Worm (Caenorhabditis elegans) whole organism, young adult: ENCODE measurements around the gene fipr-17.

Experiments used
- B0019.2 ChIP-seq: fragments of 200-800 bp; sonication (Bioruptor generic); conservative IDR thresholded peaks from 2 replicates; pipeline ENCODE4 v1.3.6; 2022; ENCODE audit warnings: missing genetic modification reagents, missing genetic modification characterization, missing compliant biosample characterization
- B0261.1 ChIP-seq: sonication (generic microtip); optimal IDR thresholded peaks from 2 replicates; lab custom pipeline; 2016; ENCODE audit warnings: mild to moderate bottlenecking, missing genetic modification characterization, moderate library complexity, missing compliant biosample characterization
- B0336.3 ChIP-seq: fragments of 200-800 bp; sonication (Bioruptor generic); IDR thresholded peaks from 2 replicates; pipeline ENCODE4 v1.3.6; 2022; ENCODE audit warnings: missing genetic modification characterization, missing compliant biosample characterization
- F10E7.11 ChIP-seq: sonication (generic microtip); optimal IDR thresholded peaks from 2 replicates; lab custom pipeline; 2017; ENCODE audit warnings: mild to moderate bottlenecking, missing genetic modification characterization, moderate library complexity, missing compliant biosample characterization
- F22D6.2 ChIP-seq: sonication (generic microtip); optimal IDR thresholded peaks from 2 replicates; lab custom pipeline; 2016; ENCODE audit warnings: mild to moderate bottlenecking, missing genetic modification characterization, missing compliant biosample characterization
- T26A5.8 ChIP-seq: sonication (generic microtip); optimal IDR thresholded peaks from 2 replicates; lab custom pipeline; 2016; ENCODE audit warnings: missing genetic modification characterization, missing compliant biosample characterization
- Y53F4B.3 ChIP-seq: fragments of 200-800 bp; sonication (Bioruptor generic); IDR thresholded peaks from 2 replicates; pipeline ENCODE4 v1.3.6; 2022; ENCODE audit warnings: missing genetic modification reagents, missing genetic modification characterization, missing compliant biosample characterization
- Y56A3A.18 ChIP-seq: fragments of 200-800 bp; sonication (Bioruptor generic); IDR thresholded peaks from 2 replicates; pipeline ENCODE4 v1.3.6; 2022; ENCODE audit warnings: missing genetic modification reagents, missing genetic modification characterization, missing compliant biosample characterization
- Y67H2A.10 ChIP-seq: fragments of 200-800 bp; sonication (Bioruptor generic); conservative IDR thresholded peaks from 2 replicates; pipeline ENCODE4 v1.3.6; 2022; ENCODE audit warnings: missing genetic modification reagents, missing genetic modification characterization, missing compliant biosample characterization
- aptf-2 ChIP-seq: fragments of 200-800 bp; sonication (Bioruptor generic); conservative IDR thresholded peaks from 2 replicates; pipeline ENCODE4 v1.3.6; 2022; ENCODE audit warnings: missing genetic modification reagents, missing genetic modification characterization, missing compliant biosample characterization
- atf-7 ChIP-seq: sonication (generic microtip); optimal IDR thresholded peaks from 2 replicates; lab custom pipeline; 2017; ENCODE audit warnings: mild to moderate bottlenecking, missing genetic modification characterization, missing compliant biosample characterization
- athp-1 ChIP-seq: sonication (generic microtip); optimal IDR thresholded peaks from 2 replicates; lab custom pipeline; 2017; ENCODE audit warnings: mild to moderate bottlenecking, missing genetic modification characterization, missing compliant biosample characterization
- attf-5 ChIP-seq: fragments of 200-800 bp; sonication (Bioruptor generic); optimal IDR thresholded peaks from 2 replicates; lab custom pipeline; 2018; ENCODE audit warnings: mild to moderate bottlenecking, missing genetic modification characterization, missing compliant biosample characterization
- bed-2 ChIP-seq: fragments of 200-800 bp; sonication (Bioruptor generic); IDR thresholded peaks from 2 replicates; pipeline ENCODE4 v1.3.6; 2022; ENCODE audit warnings: missing genetic modification reagents, missing genetic modification characterization, missing compliant biosample characterization
- cebp-1 ChIP-seq, 2 experiments: fragments of 200-800 bp in 1 of 2; sonication (Bioruptor generic) in 1 of 2; sonication (generic microtip) in 1 of 2; IDR thresholded peaks in 1 of 2; optimal IDR thresholded peaks in 1 of 2; 2 replicates each; pipeline versions ENCODE4 v1.3.6 to Lab custom; 2017 to 2022; ENCODE audit warnings: missing compliant biosample characterization in 2 of 2, missing genetic modification characterization in 2 of 2, mild to moderate bottlenecking in 1 of 2, missing genetic modification reagents in 1 of 2, moderate library complexity in 1 of 2
- cebp-2 ChIP-seq: fragments of 200-800 bp; sonication (Bioruptor generic); IDR thresholded peaks from 2 replicates; pipeline ENCODE4 v1.3.6; 2022; ENCODE audit warnings: missing genetic modification characterization, missing compliant biosample characterization
- ceh-100 ChIP-seq: fragments of 200-800 bp; sonication (Bioruptor generic); IDR thresholded peaks from 2 replicates; pipeline ENCODE4 v1.3.6; 2022; ENCODE audit warnings: missing genetic modification reagents, missing genetic modification characterization, missing compliant biosample characterization
- ceh-27 ChIP-seq: fragments of 200-800 bp; sonication (Bioruptor generic); optimal IDR thresholded peaks from 2 replicates; lab custom pipeline; 2018; ENCODE audit warnings: mild to moderate bottlenecking, missing genetic modification characterization, moderate library complexity, missing compliant biosample characterization
- ceh-40 ChIP-seq: fragments of 200-800 bp; sonication (Bioruptor generic); IDR thresholded peaks from 2 replicates; pipeline ENCODE4 v1.3.6; 2022; ENCODE audit warnings: missing genetic modification characterization, missing compliant biosample characterization
- ceh-58 ChIP-seq: fragments of 200-800 bp; sonication (Bioruptor generic); IDR thresholded peaks from 2 replicates; pipeline ENCODE4 v1.3.6; 2022; ENCODE audit warnings: missing genetic modification characterization, missing compliant biosample characterization
- hlh-26 ChIP-seq: fragments of 200-800 bp; sonication (Bioruptor generic); conservative IDR thresholded peaks from 2 replicates; pipeline ENCODE4 v1.3.6; 2022; ENCODE audit warnings: missing genetic modification reagents, missing genetic modification characterization, missing compliant biosample characterization
- hmg-1.2 ChIP-seq: fragments of 200-800 bp; sonication (Bioruptor generic); IDR thresholded peaks from 2 replicates; pipeline ENCODE4 v1.3.6; 2022; ENCODE audit warnings: missing genetic modification reagents, missing genetic modification characterization, missing compliant biosample characterization
- hmg-20 ChIP-seq: fragments of 200-800 bp; sonication (Bioruptor generic); IDR thresholded peaks from 2 replicates; pipeline ENCODE4 v1.3.6; 2022; ENCODE audit warnings: missing genetic modification reagents, missing genetic modification characterization, missing compliant biosample characterization
- hsf-1 ChIP-seq: fragments of 200-800 bp; sonication (Bioruptor generic); IDR thresholded peaks from 2 replicates; pipeline ENCODE4 v1.3.6; 2022; ENCODE audit warnings: missing genetic modification reagents, missing genetic modification characterization, missing compliant biosample characterization
- lin-35 ChIP-seq, 3 experiments: fragments of 150-350 bp in 2 of 3; sonication (generic microtip) in 1 of 3; optimal IDR thresholded peaks; 2 replicates each; lab custom pipeline; 2014 to 2018; ENCODE audit warnings: missing biosample characterization in 3 of 3, missing genetic modification characterization in 3 of 3, missing genetic modification reagents in 3 of 3
- lin-40 ChIP-seq: sonication (generic microtip); optimal IDR thresholded peaks from 2 replicates; lab custom pipeline; 2016; ENCODE audit warnings: missing genetic modification characterization, mild to moderate bottlenecking, missing compliant biosample characterization, missing genotype, missing genetic modification reagents
- lir-1 ChIP-seq: fragments of 200-800 bp; sonication (Bioruptor generic); conservative IDR thresholded peaks from 2 replicates; pipeline ENCODE4 v1.3.6; 2022; ENCODE audit warnings: missing genetic modification reagents, missing genetic modification characterization, missing compliant biosample characterization
- madf-10 ChIP-seq: sonication (generic microtip); optimal IDR thresholded peaks from 2 replicates; lab custom pipeline; 2016; ENCODE audit warnings: mild to moderate bottlenecking, missing genetic modification characterization, missing compliant biosample characterization
- madf-8 ChIP-seq: fragments of 200-800 bp; sonication (Bioruptor generic); conservative IDR thresholded peaks from 2 replicates; pipeline ENCODE4 v1.3.6; 2022; ENCODE audit warnings: missing genetic modification reagents, missing genetic modification characterization, missing compliant biosample characterization
- mcd-1 ChIP-seq: fragments of 200-800 bp; sonication (Bioruptor generic); IDR thresholded peaks from 2 replicates; pipeline ENCODE4 v1.3.6; 2022; ENCODE audit warnings: missing genetic modification reagents, missing genetic modification characterization, missing compliant biosample characterization
- nfya-1 ChIP-seq: sonication (generic microtip); optimal IDR thresholded peaks from 2 replicates; lab custom pipeline; 2017; ENCODE audit warnings: antibody characterized with exemption, missing compliant biosample characterization, missing genetic modification characterization, borderline replicate concordance; ENCODE audit not compliant: insufficient read depth
- nfya-2 ChIP-seq: fragments of 200-800 bp; sonication (Bioruptor generic); IDR thresholded peaks from 2 replicates; pipeline ENCODE4 v1.3.6; 2022; ENCODE audit warnings: missing genetic modification reagents, missing genetic modification characterization, missing compliant biosample characterization
- nhr-179 ChIP-seq: sonication (generic microtip); optimal IDR thresholded peaks from 2 replicates; lab custom pipeline; 2016; ENCODE audit warnings: mild to moderate bottlenecking, missing genetic modification characterization, missing compliant biosample characterization
- pha-4 ChIP-seq: fragments of 150-350 bp; sonication (generic microtip); optimal IDR thresholded peaks from 2 replicates; lab custom pipeline; 2014; ENCODE audit warnings: missing biosample characterization, missing genetic modification reagents, missing genetic modification characterization
- repo-1 ChIP-seq: sonication (generic microtip); optimal IDR thresholded peaks from 2 replicates; lab custom pipeline; 2017; ENCODE audit warnings: mild to moderate bottlenecking, missing genetic modification characterization, missing compliant biosample characterization
- rpc-1 ChIP-seq, 2 experiments: fragments of 150-350 bp in 1 of 2; sonication (generic microtip) in 1 of 2; optimal IDR thresholded peaks; 2 replicates each; lab custom pipeline; 2014 to 2018; ENCODE audit warnings: missing biosample characterization in 1 of 2, missing genetic modification characterization in 1 of 2, missing genetic modification reagents in 1 of 2, missing genotype in 1 of 2
- zfh-2 ChIP-seq: fragments of 200-800 bp; sonication (Bioruptor generic); conservative IDR thresholded peaks from 2 replicates; pipeline ENCODE4 v1.3.6; 2022; ENCODE audit warnings: missing genetic modification reagents, missing genetic modification characterization, missing compliant biosample characterization
- zim-3 ChIP-seq: sonication (generic microtip); optimal IDR thresholded peaks from 2 replicates; lab custom pipeline; 2017; ENCODE audit warnings: mild to moderate bottlenecking, missing genetic modification characterization, moderate library complexity, missing compliant biosample characterization
- ztf-22 ChIP-seq: fragments of 200-800 bp; sonication (Bioruptor generic); optimal IDR thresholded peaks from 2 replicates; lab custom pipeline; 2018; ENCODE audit warnings: mild to moderate bottlenecking, missing genetic modification characterization, moderate library complexity, missing compliant biosample characterization
- ztf-26 ChIP-seq: sonication (generic microtip); optimal IDR thresholded peaks from 2 replicates; lab custom pipeline; 2017; ENCODE audit warnings: missing genetic modification characterization, missing compliant biosample characterization
- ztf-28 ChIP-seq: fragments of 200-800 bp; sonication (Bioruptor generic); IDR thresholded peaks from 2 replicates; pipeline ENCODE4 v1.3.6; 2022; ENCODE audit warnings: missing genetic modification reagents, missing genetic modification characterization, missing compliant biosample characterization
- ztf-3 ChIP-seq: fragments of 200-800 bp; sonication (Bioruptor generic); optimal IDR thresholded peaks from 2 replicates; lab custom pipeline; 2018; ENCODE audit warnings: mild to moderate bottlenecking, missing genetic modification characterization, missing compliant biosample characterization
- ztf-6 ChIP-seq: fragments of 200-800 bp; sonication (Bioruptor generic); IDR thresholded peaks from 2 replicates; pipeline ENCODE4 v1.3.6; 2022; ENCODE audit warnings: missing genetic modification reagents, missing genetic modification characterization, missing compliant biosample characterization

The fipr-17 gene

DNA sequence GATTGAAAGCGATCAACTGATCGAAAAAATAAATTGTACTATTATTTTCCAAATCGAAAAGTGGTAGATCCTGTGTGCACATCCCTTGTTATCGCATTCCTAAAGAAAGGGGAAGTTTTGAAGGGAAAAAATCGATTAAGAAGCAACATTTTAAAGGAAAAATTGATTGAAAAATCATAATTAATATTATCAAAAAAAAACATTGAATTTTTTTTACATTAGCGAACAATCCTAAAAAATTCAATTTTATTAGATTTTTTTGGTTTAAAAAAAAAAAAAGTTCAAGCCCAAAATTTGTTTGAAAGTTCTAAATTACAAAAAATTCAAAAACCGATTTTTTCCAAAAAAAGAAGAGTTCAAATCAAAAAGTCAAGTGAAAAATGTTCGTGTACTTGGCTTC lies 12.2 kb downstream of the fipr-17 start, which contains the start of gene dmsr-5:
Gene dmsr-5 (minus strand): TSS at position 101 of the 400 bp plus-strand sequence.
- no peak for TF ChIP-seq zim-3 (tag; lab: Kevin White, UChicago)
- TF ChIP-seq madf-8 (GFP tag; lab: Robert Waterston, UW), result no peak
- TF ChIP-seq B0261.1, result no peak
- no peak for TF ChIP-seq Y67H2A.10 (GFP tag; lab: Robert Waterston, UW)
- TF ChIP-seq attf-5 (GFP tag; lab: Kevin White, UChicago), result no peak
- no peak for TF ChIP-seq F22D6.2 (tag; lab: Kevin White, UChicago)
- TF ChIP-seq nhr-179, result no peak
- no peak for TF ChIP-seq ztf-22
- TF ChIP-seq Y56A3A.18, result no peak
- TF ChIP-seq cebp-2 (GFP tag; lab: Robert Waterston, UW), result no peak

DNA sequence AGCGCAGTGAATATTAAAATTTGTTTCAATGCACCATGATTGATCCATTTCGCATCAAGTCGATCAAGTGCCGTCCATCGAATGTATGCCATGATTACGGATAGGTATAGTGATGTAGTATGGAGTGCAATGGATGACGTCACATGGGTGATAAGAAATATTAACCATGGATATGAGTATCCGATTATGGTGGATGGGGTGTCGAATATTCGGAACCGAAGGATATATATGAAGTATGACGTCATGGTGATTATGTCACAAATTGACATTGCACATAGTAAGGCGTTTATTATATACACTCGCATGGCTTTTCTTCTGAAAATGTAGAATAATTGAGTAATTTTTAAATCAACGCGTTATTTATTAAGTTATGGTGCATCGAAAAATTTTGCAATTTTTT lies 13.3 kb downstream of the fipr-17 start:
- TF ChIP-seq ceh-27 (GFP tag; lab: Kevin White, UChicago) (no peak), hmg-20 (GFP tag; lab: Robert Waterston, UW) (no peak), ztf-26 (tag; lab: Kevin White, UChicago) (no peak), mcd-1 (GFP tag; lab: Robert Waterston, UW) (no peak), lin-35 (GFP tag; optimal IDR thresholded peaks at IDR 0.05; lab: Kevin White, UChicago) (no peak), ceh-40 (GFP tag; lab: Robert Waterston, UW) (no peak), F10E7.11 (tag; lab: Kevin White, UChicago) (no peak), rpc-1 (optimal IDR thresholded peaks at IDR 0.05; lab: Kevin White, UChicago) (no peak), rpc-1 (tag; optimal IDR thresholded peaks at IDR 0.05; lab: Kevin White, UChicago) (no peak), B0019.2 (GFP tag; lab: Robert Waterston, UW) (no peak), bed-2 (GFP tag; lab: Robert Waterston, UW) (no peak), madf-10 (tag; lab: Kevin White, UChicago) (no peak), ceh-100 (no peak), cebp-2 (GFP tag; lab: Robert Waterston, UW) (no peak), athp-1 (tag; lab: Kevin White, UChicago) (no peak)

DNA sequence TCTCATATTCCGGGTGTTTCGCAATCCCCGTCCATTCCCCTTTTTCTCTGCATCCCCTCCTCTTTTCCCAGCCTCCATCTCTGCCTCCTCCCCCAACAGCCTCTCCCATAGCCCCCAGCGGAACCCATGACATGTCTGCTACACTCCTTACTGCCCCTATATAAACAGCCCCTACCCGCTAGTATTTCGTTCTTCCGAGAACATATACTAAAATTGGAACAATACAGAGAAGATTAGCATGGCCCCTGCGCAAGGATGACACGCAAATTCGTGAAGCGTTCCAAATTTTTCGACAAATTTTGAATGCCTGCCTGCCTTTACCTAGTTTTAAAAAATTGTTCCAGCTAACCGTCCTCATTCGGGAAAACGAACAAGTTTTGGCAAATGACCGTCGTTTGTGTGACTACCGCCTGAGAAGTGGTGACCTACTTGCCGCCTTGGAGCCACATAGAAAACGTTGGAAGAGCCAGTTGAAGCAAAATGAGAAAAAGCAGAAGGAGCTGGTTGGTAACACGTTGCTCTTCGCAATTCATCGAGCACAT lies 17.8 kb downstream of the fipr-17 start:
- TF ChIP-seq T26A5.8 (tag; lab: Kevin White, UChicago) (peak; percentile 95), B0336.3 (GFP tag; lab: Robert Waterston, UW) (peak; percentile 98), nfya-1 (no peak), hsf-1 (peak; percentile 79), nhr-179 (peak; percentile 80), ceh-58 (GFP tag; lab: Robert Waterston, UW) (peak; percentile 86), B0019.2 (GFP tag; lab: Robert Waterston, UW) (peak; percentile 65; the same call in 1 of the 2 replicates), cebp-2 (GFP tag; lab: Robert Waterston, UW) (peak; percentile 96), Y53F4B.3 (GFP tag; lab: Robert Waterston, UW) (peak; percentile 48; the same call in 1 of the 2 replicates), repo-1 (peak; percentile 97), aptf-2 (peak; percentile 71), pha-4 (tag; lab: Kevin White, UChicago) (no peak), Y67H2A.10 (GFP tag; lab: Robert Waterston, UW) (peak; percentile 62; the same call in 1 of the 2 replicates), cebp-1 (GFP tag; IDR thresholded peaks at IDR 0.05; lab: Robert Waterston, UW) (peak; percentile 99), cebp-1 (tag; optimal IDR thresholded peaks at IDR 0.05; lab: Kevin White, UChicago) (peak; percentile 100), F10E7.11 (tag; lab: Kevin White, UChicago) (peak; percentile 95), madf-10 (tag; lab: Kevin White, UChicago) (peak; percentile 92), zfh-2 (peak; percentile 94), hmg-1.2 (GFP tag; lab: Robert Waterston, UW) (peak; percentile 96), ztf-3 (peak; percentile 91), mcd-1 (GFP tag; lab: Robert Waterston, UW) (peak; percentile 95), ztf-28 (GFP tag; lab: Robert Waterston, UW) (peak; percentile 91; the same call in 1 of the 2 replicates), ztf-6 (peak; percentile 47; the same call in 1 of the 2 replicates), nfya-2 (peak; percentile 79; the same call in 1 of the 2 replicates), atf-7 (peak; percentile 96), hlh-26 (GFP tag; lab: Robert Waterston, UW) (0 out of 2 replicates have a peak, but pooled peaks have one; percentile 73), lin-40 (tag; lab: Kevin White, UChicago) (peak; percentile 98), lir-1 (GFP tag; lab: Robert Waterston, UW) (peak; percentile 90)
